Worm (Caenorhabditis elegans) whole organism, L4 larva: ENCODE measurements around the gene pie-1.

Experiments used
- F49E8.2 ChIP-seq: sonication (generic microtip); optimal IDR thresholded peaks from 2 replicates; lab custom pipeline; 2016; ENCODE audit warnings: missing compliant biosample characterization, mild to moderate bottlenecking, missing genetic modification characterization, borderline replicate concordance
- ama-1 ChIP-seq: fragments of 150-350 bp; optimal IDR thresholded peaks from 2 replicates; lab custom pipeline; 2014; ENCODE audit warnings: inconsistent platforms, mixed read lengths
- attf-4 ChIP-seq: sonication (generic microtip); optimal IDR thresholded peaks from 3 replicates; lab custom pipeline; 2017; ENCODE audit warnings: missing biosample characterization, missing genetic modification characterization
- fos-1 ChIP-seq: fragments of 150-350 bp; optimal IDR thresholded peaks from 2 replicates; lab custom pipeline; 2014; ENCODE audit warnings: missing biosample characterization, missing genetic modification characterization
- lin-13 ChIP-seq: fragments of 150-350 bp; optimal IDR thresholded peaks from 2 replicates; lab custom pipeline; 2014; ENCODE audit warnings: missing biosample characterization, missing genetic modification reagents, missing genetic modification characterization
- lin-39 ChIP-seq: fragments of 150-350 bp; optimal IDR thresholded peaks from 2 replicates; lab custom pipeline; 2014; ENCODE audit warnings: missing biosample characterization, missing genetic modification reagents, missing genetic modification characterization
- nhr-48 ChIP-seq: sonication (generic microtip); optimal IDR thresholded peaks from 2 replicates; lab custom pipeline; 2016; ENCODE audit warnings: mild to moderate bottlenecking, missing genetic modification characterization, missing compliant biosample characterization
- nhr-77 ChIP-seq: fragments of 150-350 bp; optimal IDR thresholded peaks from 2 replicates; lab custom pipeline; 2014; ENCODE audit warnings: missing biosample characterization, missing genetic modification characterization
- snpc-4 ChIP-seq: fragments of 150-350 bp; optimal IDR thresholded peaks from 2 replicates; lab custom pipeline; 2014; ENCODE audit warnings: missing biosample characterization, missing genetic modification characterization
- unc-39 ChIP-seq: sonication (generic microtip); optimal IDR thresholded peaks from 2 replicates; lab custom pipeline; 2017; ENCODE audit warnings: missing biosample characterization, missing genetic modification characterization
- unc-62 ChIP-seq, 3 experiments: fragments of 150-350 bp in 1 of 3; sonication (generic microtip); optimal IDR thresholded peaks in 2 of 3; peaks in 1 of 3; 1 replicate in 1 of 3; 2 replicates in 2 of 3; lab custom pipeline; 2014 to 2017; ENCODE audit warnings: missing biosample characterization in 3 of 3, missing genetic modification characterization in 3 of 3, missing genetic modification reagents in 3 of 3, missing genotype in 1 of 3
- ztf-11 ChIP-seq: fragments of 150-350 bp; optimal IDR thresholded peaks from 2 replicates; lab custom pipeline; 2014; ENCODE audit warnings: missing biosample characterization, missing genetic modification characterization

DNA sequence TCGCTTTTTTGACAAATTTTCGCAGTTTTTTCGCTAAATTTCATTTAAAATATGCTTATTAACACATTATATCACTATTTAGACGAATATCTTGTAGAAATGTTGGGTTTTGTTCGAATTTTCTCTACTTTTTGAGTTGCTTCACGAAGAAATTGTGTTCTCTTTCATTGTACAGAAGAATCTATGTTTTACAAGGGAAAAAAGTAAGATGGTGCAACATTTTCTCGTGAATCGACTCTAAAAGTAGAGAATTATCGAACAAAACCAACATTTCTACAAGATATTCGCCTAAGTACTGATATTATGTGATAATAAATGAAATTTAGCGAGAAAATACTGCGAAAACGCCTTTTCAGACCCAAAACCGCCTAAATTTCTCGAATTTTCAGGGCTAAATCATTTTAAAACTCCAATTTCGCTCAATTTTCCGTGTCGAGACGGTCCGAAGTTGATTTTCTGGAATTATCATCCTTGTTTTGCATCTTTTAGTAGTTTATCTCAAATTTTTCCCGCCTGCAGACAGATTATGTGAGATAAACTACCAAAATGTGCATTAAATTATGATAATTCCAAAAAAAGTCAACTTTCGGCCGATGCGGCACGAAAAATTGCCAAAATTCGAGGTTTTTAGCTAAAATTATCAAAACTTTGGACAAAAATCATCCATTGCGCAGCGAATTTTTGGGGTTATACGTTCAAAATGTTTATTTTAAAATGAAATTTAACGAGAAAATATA, 1.0 kb downstream of the pie-1 start:
- TF ChIP-seq ztf-11, result no peak
- TF ChIP-seq unc-62 (GFP tag; optimal IDR thresholded peaks at IDR 0.05 in 1 of 2; lab: Kevin White, UChicago), result no peak
- no peak for TF ChIP-seq unc-62 (tag; optimal IDR thresholded peaks at IDR 0.05; lab: Kevin White, UChicago)
- no peak for TF ChIP-seq attf-4 (tag; lab: Kevin White, UChicago)
- TF ChIP-seq fos-1, result no peak
- TF ChIP-seq lin-39 (tag; lab: Kevin White, UChicago), result no peak
- TF ChIP-seq nhr-77 (tag; lab: Kevin White, UChicago), result no peak
- TF ChIP-seq lin-13, result no peak
- no peak for TF ChIP-seq unc-39 (tag; lab: Kevin White, UChicago)
- TF ChIP-seq nhr-48 (tag; lab: Kevin White, UChicago), result no peak
- TF ChIP-seq ama-1 (lab: Kevin White, UChicago), result no peak
- no peak for TF ChIP-seq F49E8.2 (tag; lab: Kevin White, UChicago)
- TF ChIP-seq snpc-4 (tag; lab: Kevin White, UChicago), result no peak
